Fruit fly (Drosophila melanogaster) ovary, adult (tissue): ENCODE data around the gene Rabex-5.

Experiments
- CG17801 ChIP-seq: fragments of 200-800 bp; optimal IDR thresholded peaks from 2 replicates; lab custom pipeline; 2019; ENCODE audit warnings: missing biosample characterization, mild to moderate bottlenecking, missing genetic modification characterization, moderate library complexity; ENCODE audit not compliant: partially characterized antibody

Gene Rabex-5

DNA sequence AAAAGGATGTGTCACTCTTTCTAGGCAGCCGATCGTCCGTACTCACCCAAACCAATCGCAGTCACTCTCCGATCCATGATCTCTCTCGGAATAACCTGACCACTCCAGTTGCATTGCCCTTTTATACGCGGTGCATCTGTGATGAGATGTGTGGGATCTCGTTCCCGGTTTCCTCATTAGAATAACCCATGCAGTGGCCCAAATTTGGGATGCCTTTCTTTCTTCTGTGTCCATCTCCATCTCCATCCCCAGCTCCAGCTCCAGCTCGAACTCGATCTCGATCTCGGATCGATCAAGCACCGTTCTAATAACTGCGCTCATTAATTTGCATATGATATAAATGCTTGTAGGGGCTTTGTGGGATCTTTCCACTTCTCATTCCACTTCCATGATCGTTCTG lies 27.0 kb downstream of the Rabex-5 start, which contains the start of gene CG9184:
Gene CG9184, minus strand, starts transcription at position 101 of the 400 bp plus-strand sequence.
- no peak for TF ChIP-seq CG17801

- no peak for TF ChIP-seq CG17801
These were observed 27.4 kb downstream of the Rabex-5 start for dm6 chr3L:1323136-1323535.

DNA sequence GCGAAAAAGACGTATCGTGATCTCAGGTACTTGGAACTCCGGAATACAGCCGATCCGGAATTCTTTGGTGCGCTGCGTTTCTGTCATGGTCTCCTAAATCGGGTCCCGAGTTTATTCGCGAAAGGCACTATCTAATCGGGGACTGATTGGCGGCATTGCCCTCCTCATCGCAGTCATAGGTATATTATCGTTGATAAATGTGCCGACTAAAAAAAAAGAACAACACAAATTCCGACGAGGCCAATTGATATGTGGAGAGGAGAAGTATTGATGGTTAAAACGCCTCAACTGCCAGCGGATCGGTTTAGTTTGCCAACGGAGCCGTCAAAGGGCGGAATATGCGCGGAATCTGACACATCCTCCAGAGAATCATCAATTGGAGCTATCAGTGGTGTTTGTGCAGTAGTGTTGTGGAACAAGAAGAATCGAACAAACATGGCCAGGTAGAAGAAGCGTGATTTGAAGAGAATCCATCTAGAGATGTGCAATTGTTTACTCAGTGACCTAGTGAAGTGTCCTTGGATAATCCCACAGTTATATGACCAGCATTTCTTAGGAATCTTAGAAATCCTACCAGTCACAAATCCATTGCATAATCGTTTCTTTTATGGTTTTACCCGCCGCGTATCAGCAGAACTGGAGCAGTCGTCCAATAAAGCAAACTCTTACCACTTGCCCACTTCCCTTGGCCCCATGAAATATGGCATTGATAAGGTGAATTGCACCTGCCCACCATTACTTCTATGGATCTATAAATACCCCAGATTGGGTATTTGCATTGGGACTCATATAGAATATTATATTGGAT lies 29.3 kb downstream of the Rabex-5 start:
- TF ChIP-seq CG17801 = no peak

DNA sequence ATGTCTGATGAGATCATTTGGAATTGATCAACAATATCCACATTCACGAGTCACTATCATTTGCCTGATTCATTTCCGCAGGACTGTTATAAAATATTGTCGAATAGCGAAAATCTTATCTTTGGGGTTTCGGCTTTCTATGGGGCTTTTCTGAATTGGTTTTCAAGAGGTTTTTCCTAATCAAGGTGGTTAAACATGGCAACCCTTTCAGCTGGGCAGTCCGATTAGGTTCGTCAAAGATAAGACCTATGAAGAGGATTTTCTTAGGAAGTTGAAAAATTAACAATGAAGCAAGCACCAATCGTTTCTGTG lies 29.9 kb downstream of the Rabex-5 start:
- TF ChIP-seq CG17801 = no peak

- TF ChIP-seq CG17801 = no peak
These were observed 34.0 kb downstream of the Rabex-5 start, which contains the start of gene ND-ACP for dm6 chr3L:1329724-1330123. Gene ND-ACP (plus strand): TSS chr3L:1329949.

DNA sequence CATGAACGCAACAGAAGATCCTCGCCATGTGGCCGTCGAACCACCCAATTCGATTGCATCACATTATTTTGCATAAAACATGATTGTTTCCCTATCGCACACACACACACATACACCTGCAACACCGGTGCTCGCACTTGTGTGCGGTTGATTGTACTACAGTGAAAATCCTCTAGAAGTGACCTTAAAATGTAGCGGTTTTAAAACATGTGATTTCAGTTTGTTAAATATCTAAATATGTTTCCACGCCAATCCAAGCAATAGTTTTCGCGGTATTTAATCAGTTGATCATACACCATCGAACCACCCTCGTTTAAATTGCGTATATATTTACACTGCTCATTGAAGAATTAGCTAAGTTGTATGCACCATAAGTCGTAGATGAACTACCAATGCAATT lies 34.7 kb downstream of the Rabex-5 start:
- TF ChIP-seq CG17801 = no peak

dm6 chr3L:1331542-1331941 lies 35.8 kb downstream of the Rabex-5 start, which contains the start of gene msd1:
Gene msd1 (plus strand): TSS chr3L:1331744.
- TF ChIP-seq CG17801 = no peak

- TF ChIP-seq CG17801 = no peak
These were observed 37.3 kb downstream of the Rabex-5 start, which contains the start of gene msd5 for dm6 chr3L:1332973-1333372. Gene msd5 (minus strand): TSS chr3L:1333146.

- TF ChIP-seq CG17801 = peak; percentile 85
These were observed 39.1 kb downstream of the Rabex-5 start, which contains the start of the genes Hmbs and CG2211 for dm6 chr3L:1334571-1335427. Gene Hmbs (plus strand): TSS chr3L:1334889. Gene CG2211 (minus strand): TSS chr3L:1335359.

dm6 chr3L:1335428-1335764 lies 39.7 kb downstream of the Rabex-5 start:
- TF ChIP-seq CG17801 = peak; percentile 40

DNA sequence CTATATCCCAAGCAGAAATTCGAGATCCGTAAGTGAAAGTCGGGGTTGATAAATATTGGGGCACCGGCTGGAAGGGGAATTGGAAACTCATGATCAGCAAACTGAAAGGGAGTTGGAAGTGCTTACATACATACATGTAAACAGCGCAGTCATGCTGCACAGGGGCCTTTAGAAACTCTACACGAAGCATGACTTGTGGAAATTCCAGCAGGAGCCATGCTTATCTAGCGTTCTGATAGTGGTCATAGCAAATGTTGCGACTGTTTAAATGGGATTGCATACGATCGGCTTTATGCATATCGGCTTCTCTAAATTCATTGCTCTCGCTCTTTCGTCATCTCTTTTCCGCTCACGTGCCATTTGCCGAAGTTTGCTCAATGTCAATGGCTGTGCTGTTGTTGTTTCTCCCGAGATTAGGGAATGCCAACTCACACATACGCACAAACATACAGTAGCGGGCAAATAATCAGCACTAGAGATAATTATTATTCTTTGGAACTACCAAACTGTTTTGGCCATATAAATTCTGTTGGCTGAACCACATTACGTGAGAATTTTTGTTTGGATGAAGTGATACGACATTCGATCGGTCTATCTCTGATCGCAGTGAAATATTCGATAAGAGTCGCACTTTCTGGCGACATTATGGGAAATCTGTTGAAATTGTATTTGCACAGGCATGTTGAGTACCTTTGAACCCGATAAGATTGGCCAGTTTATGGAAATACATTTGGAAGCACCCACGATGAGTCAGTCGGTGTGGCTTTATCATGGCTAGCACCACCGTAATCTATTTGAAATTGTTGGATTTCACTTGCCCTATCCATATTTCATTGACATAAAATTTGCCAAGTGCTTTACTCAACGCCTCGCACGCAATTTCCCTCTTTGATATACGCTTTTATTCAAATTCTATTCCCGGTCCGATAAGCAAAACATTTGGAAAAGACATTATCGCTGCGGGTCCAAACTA lies 40.6 kb downstream of the Rabex-5 start:
- no peak for TF ChIP-seq CG17801

- TF ChIP-seq CG17801 = peak; percentile 41
These were observed 46.4 kb downstream of the Rabex-5 start, which contains the start of gene indra for dm6 chr3L:1342133-1342580. Gene indra (minus strand): TSS chr3L:1342403.

DNA sequence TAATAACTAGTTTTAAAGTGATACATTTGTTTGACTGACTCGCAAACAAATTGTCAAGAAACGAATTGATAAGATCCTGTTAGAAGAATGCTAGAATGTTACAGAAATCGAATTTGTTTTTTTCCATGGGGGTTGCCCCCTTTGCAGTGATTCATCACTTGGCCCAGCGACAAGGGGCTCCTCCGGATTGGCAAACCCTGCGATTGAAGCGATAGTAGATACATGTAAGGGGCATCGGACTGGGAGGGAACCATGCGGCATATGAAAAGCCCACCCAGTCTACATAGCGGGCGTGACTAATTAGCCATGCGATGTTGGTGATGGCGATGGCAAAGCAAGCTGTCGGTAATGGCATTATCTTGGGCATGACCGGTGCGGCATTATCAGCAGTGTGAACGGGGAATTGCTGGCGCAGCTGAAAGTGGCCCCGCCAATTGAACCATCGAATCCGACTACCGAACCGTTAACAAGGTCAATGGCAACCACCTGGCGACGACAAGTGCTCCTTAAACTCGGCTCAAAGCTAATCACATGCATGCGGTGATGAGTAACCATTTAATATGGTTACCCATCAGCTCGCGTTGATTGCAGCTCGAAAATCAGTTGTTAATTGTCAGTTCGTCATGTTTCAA lies 51.4 kb downstream of the Rabex-5 start:
- TF ChIP-seq CG17801 = no peak
